Fruit fly (Drosophila melanogaster) whole organism, prepupa: Measurements from ENCODE around the gene Etl1.

Experiments used
- Blimp-1 ChIP-seq: fragments of 200-800 bp; sonication (Bioruptor generic); optimal IDR thresholded peaks from 3 replicates; lab custom pipeline; 2017; ENCODE audit warnings: missing biosample characterization, missing genetic modification characterization, mild to moderate bottlenecking, moderate library complexity, missing genetic modification reagents
- CG16779 ChIP-seq: fragments of 200-800 bp; sonication (Bioruptor generic); optimal IDR thresholded peaks from 3 replicates; lab custom pipeline; 2017; ENCODE audit warnings: missing biosample characterization, mild to moderate bottlenecking, missing genetic modification characterization
- CG34406 ChIP-seq: fragments of 200-800 bp; sonication (Bioruptor generic); optimal IDR thresholded peaks from 3 replicates; lab custom pipeline; 2016; ENCODE audit warnings: missing biosample characterization, missing genetic modification characterization
- Eip75B ChIP-seq: fragments of 200-800 bp; sonication (Bioruptor generic); optimal IDR thresholded peaks from 3 replicates; lab custom pipeline; 2016; ENCODE audit warnings: missing biosample characterization, missing genetic modification characterization
- Gug ChIP-seq: fragments of 200-800 bp; sonication (Bioruptor generic); IDR thresholded peaks from 2 replicates; pipeline ENCODE4 v1.3.6; 2022; ENCODE audit warnings: missing biosample characterization, missing genetic modification characterization
- Sox102F ChIP-seq: fragments of 200-800 bp; sonication (Bioruptor generic); optimal IDR thresholded peaks from 2 replicates; lab custom pipeline; 2016; ENCODE audit warnings: missing biosample characterization, mild to moderate bottlenecking, missing genetic modification characterization
- Sox15 ChIP-seq: fragments of 200-800 bp; sonication (Bioruptor generic); optimal IDR thresholded peaks from 3 replicates; lab custom pipeline; 2016; ENCODE audit warnings: missing biosample characterization, missing genetic modification characterization
- net ChIP-seq: fragments of 200-800 bp; sonication (Bioruptor generic); optimal IDR thresholded peaks from 3 replicates; lab custom pipeline; 2016; ENCODE audit warnings: missing biosample characterization, missing genetic modification characterization

DNA sequence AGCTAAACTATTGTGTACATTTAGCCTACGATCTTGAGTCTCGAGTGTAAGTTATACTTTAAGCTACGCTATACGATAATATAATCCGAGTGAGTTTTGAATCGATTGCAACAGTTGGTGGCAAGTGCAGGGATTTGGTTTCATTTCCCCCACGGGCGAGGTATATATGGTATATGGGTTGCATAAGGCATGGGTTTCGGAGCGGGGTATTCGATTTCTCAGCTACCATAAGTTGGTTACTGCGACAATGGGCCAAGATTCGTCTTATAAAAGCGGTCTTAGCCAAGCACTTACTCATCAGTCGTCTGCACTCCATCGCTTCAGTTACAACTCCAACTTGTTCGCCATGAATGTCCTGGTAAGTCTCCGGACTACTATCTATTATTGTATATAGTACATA lies 17.9 kb upstream of the Etl1 start, which contains the start of gene CG42367:
- TF ChIP-seq Eip75B (no peak), net (GFP tag; lab: Kevin White, UChicago) (no peak), Gug (GFP tag; lab: Robert Waterston, UW) (no peak), CG34406 (no peak), Sox102F (no peak), CG16779 (no peak), Sox15 (GFP tag; lab: Kevin White, UChicago) (no peak), Blimp-1 (GFP tag; lab: Kevin White, UChicago) (no peak)
